Worm (Caenorhabditis elegans) whole organism, L2 larva: ENCODE measurements around the gene nspc-12.

Experiments
- C34F6.9 ChIP-seq: fragments of 150-350 bp; optimal IDR thresholded peaks from 2 replicates; lab custom pipeline; 2014; ENCODE audit warnings: missing biosample characterization, missing genetic modification characterization
- nhr-237 ChIP-seq: fragments of 150-350 bp; optimal IDR thresholded peaks from 2 replicates; lab custom pipeline; 2014; ENCODE audit warnings: missing biosample characterization, missing genetic modification characterization

DNA sequence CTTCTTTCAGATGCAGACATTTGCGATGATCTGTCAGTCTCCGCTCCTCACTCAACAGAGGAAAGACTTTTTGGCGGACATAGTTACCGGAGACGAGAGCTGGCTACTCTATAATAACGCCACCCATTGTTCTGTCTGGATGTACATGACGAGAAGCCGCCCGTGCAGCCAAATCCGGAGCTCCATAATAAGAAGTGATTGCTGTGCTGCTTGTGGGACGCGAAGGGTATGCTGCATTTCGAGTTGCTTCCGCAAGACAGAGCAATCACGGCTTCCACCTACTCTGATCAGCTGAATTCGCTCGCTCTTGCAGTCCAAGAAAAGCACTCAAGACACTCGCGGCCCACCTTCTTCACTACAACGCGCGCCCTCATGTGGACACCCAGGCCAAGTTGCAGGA, 42.7 kb downstream of the nspc-12 start:
- TF ChIP-seq nhr-237 (tag; lab: Kevin White, UChicago) (no peak), C34F6.9 (tag; lab: Kevin White, UChicago) (no peak)
